Worm (Caenorhabditis elegans) whole organism, L4/young adult: Measurements from ENCODE around the gene srw-32.
"Not testable (repeated sequence)": the region's sequence is repeated elsewhere in the genome, so short reads cannot be mapped to it uniquely, and the experiment has no call there.

Experiments
- W03F9.2 ChIP-seq: fragments of 150-350 bp; optimal IDR thresholded peaks from 2 replicates; lab custom pipeline; 2014; ENCODE audit warnings: missing biosample characterization, missing genetic modification characterization
- dao-5 ChIP-seq: sonication (generic microtip); optimal IDR thresholded peaks from 2 replicates; lab custom pipeline; 2016; ENCODE audit warnings: missing genotype, missing genetic modification characterization, moderate library complexity, missing compliant biosample characterization
- him-1 ChIP-seq: sonication (generic microtip); optimal IDR thresholded peaks from 2 replicates; lab custom pipeline; 2016; ENCODE audit warnings: missing genotype, missing genetic modification reagents, missing genetic modification characterization, missing compliant biosample characterization

The srw-32 gene

ce11 chrV:17508493-17508892 lies at the start of gene srw-32:
Gene srw-32 (plus strand): TSS chrV:17508793.
- TF ChIP-seq him-1 (tag; lab: Kevin White, UChicago): no peak
- no peak for TF ChIP-seq dao-5 (tag; lab: Kevin White, UChicago)
- no peak for TF ChIP-seq W03F9.2 (tag; lab: Kevin White, UChicago)

- no peak for TF ChIP-seq W03F9.2 (tag; lab: Kevin White, UChicago)
- no peak for TF ChIP-seq dao-5 (tag; lab: Kevin White, UChicago)
These were observed 48.5 kb upstream of the srw-32 start, which contains the start of gene srz-48 for ce11 chrV:17460061-17460460. Gene srz-48 (minus strand): TSS chrV:17460161.

ce11 chrV:17464278-17464677 lies 44.3 kb upstream of the srw-32 start, which contains the start of gene F20E11.7:
Gene F20E11.7 (plus strand): TSS chrV:17464578.
- TF ChIP-seq dao-5, W03F9.2, him-1 (tag; lab: Kevin White, UChicago): not testable (repeated sequence)

- TF ChIP-seq dao-5 (tag; lab: Kevin White, UChicago) (no peak), W03F9.2 (tag; lab: Kevin White, UChicago) (no peak), him-1 (tag; lab: Kevin White, UChicago) (no peak)
These were observed 41.8 kb upstream of the srw-32 start, which contains the start of gene srw-72 for ce11 chrV:17466751-17467150. Gene srw-72 (plus strand): TSS chrV:17467051.

- TF ChIP-seq him-1 (tag; lab: Kevin White, UChicago) (no peak), dao-5 (tag; lab: Kevin White, UChicago) (no peak)
These were observed 40.7 kb upstream of the srw-32 start for ce11 chrV:17467881-17468280.

ce11 chrV:17469180-17469579 lies 39.4 kb upstream of the srw-32 start, which contains the start of gene F20E11.17:
Gene F20E11.17 (minus strand): TSS chrV:17469280.
- no peak for TF ChIP-seq dao-5 (tag; lab: Kevin White, UChicago)
- TF ChIP-seq him-1 (tag; lab: Kevin White, UChicago): no peak
- TF ChIP-seq W03F9.2 (tag; lab: Kevin White, UChicago): no peak

- no peak for TF ChIP-seq dao-5 (tag; lab: Kevin White, UChicago)
- TF ChIP-seq W03F9.2 (tag; lab: Kevin White, UChicago): no peak
- no peak for TF ChIP-seq him-1 (tag; lab: Kevin White, UChicago)
These were observed 37.0 kb upstream of the srw-32 start, which contains the start of gene srh-235 for ce11 chrV:17471564-17471963. Gene srh-235 (minus strand): TSS chrV:17471664.

- no peak for TF ChIP-seq W03F9.2 (tag; lab: Kevin White, UChicago)
These were observed 34.9 kb upstream of the srw-32 start, which contains the start of gene srh-123 for ce11 chrV:17473699-17474098. Gene srh-123 (plus strand): TSS chrV:17473999.

- TF ChIP-seq dao-5 (tag; lab: Kevin White, UChicago): no peak
- TF ChIP-seq W03F9.2 (tag; lab: Kevin White, UChicago): no peak
- TF ChIP-seq him-1 (tag; lab: Kevin White, UChicago): no peak
These were observed 32.1 kb upstream of the srw-32 start, which contains the start of gene srbc-61 for ce11 chrV:17476490-17476889. Gene srbc-61 (plus strand): TSS chrV:17476790.

- TF ChIP-seq dao-5 (tag; lab: Kevin White, UChicago): no peak
- TF ChIP-seq W03F9.2 (tag; lab: Kevin White, UChicago): no peak
- no peak for TF ChIP-seq him-1 (tag; lab: Kevin White, UChicago)
These were observed 23.5 kb upstream of the srw-32 start, which contains the start of gene srh-111 for ce11 chrV:17485078-17485477. Gene srh-111 (minus strand): TSS chrV:17485178.

ce11 chrV:17486034-17486433 lies 22.6 kb upstream of the srw-32 start, which contains the start of gene scl-24:
Gene scl-24 (plus strand): TSS chrV:17486334.
- TF ChIP-seq him-1 (tag; lab: Kevin White, UChicago): no peak
- TF ChIP-seq dao-5 (tag; lab: Kevin White, UChicago): no peak
- no peak for TF ChIP-seq W03F9.2 (tag; lab: Kevin White, UChicago)

ce11 chrV:17493732-17494131 lies 14.9 kb upstream of the srw-32 start, which contains the start of gene fbxa-102:
Gene fbxa-102 (minus strand): TSS chrV:17493832.
- TF ChIP-seq him-1 (tag; lab: Kevin White, UChicago): no peak
- TF ChIP-seq dao-5 (tag; lab: Kevin White, UChicago): no peak
- TF ChIP-seq W03F9.2 (tag; lab: Kevin White, UChicago): no peak

- no peak for TF ChIP-seq W03F9.2 (tag; lab: Kevin White, UChicago)
- TF ChIP-seq dao-5 (tag; lab: Kevin White, UChicago): no peak
- TF ChIP-seq him-1 (tag; lab: Kevin White, UChicago): no peak
These were observed 12.5 kb upstream of the srw-32 start, which contains the start of gene srh-118 for ce11 chrV:17496071-17496470. Gene srh-118 (minus strand): TSS chrV:17496171.

- TF ChIP-seq dao-5 (tag; lab: Kevin White, UChicago) (no peak), W03F9.2 (tag; lab: Kevin White, UChicago) (no peak), him-1 (tag; lab: Kevin White, UChicago) (no peak)
These were observed 8.5 kb upstream of the srw-32 start for ce11 chrV:17500055-17500454.
